Fruit fly (Drosophila melanogaster) ovary, adult (tissue): Measurements from ENCODE around the gene CG44271.

ENCODE experiments used
- CG17801 ChIP-seq: fragments of 200-800 bp; optimal IDR thresholded peaks from 2 replicates; lab custom pipeline; 2019; ENCODE audit warnings: missing biosample characterization, mild to moderate bottlenecking, missing genetic modification characterization, moderate library complexity; ENCODE audit not compliant: partially characterized antibody

Gene CG44271

DNA sequence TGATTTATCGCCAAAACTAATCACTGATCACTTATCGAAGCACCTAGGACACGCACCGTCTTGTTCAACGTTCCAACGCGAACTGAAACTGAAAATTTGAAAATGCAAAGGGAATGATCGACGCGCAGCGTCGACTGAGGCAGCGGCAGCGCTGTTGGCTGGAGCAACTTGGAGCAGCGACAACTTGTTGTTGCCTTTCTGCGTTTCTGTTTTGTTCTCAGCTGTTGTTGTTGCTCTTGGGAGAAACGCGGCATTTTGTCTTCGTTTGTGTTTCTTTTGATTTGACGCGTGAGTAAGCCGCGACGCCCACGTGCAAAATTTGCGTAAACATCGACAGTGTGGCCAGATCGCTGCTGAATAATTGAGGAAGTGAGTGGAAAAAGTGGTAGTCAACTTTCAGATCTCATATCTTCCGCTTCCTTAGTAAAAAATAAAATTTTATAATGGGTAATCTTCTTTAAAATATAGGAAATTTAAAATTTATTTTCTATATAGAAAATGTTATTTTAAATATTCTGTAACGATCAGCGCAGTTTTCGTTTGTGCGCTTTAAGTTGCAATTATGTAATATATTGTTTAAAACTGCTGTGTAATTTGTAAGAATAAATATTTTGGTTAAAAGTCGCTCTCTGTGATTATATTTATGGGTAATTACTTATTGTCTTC, 38.6 kb downstream of the CG44271 start, which contains the start of gene Tsp:
TSS of gene Tsp (minus strand) at position 90 of the 666 bp plus-strand sequence.
- TF ChIP-seq CG17801 (GFP tag; lab: Kevin White, UChicago), result no peak

- no peak for TF ChIP-seq CG17801 (GFP tag; lab: Kevin White, UChicago)
Observed at dm6 chr2L:6706368-6706919, 41.3 kb downstream of the CG44271 start.

DNA sequence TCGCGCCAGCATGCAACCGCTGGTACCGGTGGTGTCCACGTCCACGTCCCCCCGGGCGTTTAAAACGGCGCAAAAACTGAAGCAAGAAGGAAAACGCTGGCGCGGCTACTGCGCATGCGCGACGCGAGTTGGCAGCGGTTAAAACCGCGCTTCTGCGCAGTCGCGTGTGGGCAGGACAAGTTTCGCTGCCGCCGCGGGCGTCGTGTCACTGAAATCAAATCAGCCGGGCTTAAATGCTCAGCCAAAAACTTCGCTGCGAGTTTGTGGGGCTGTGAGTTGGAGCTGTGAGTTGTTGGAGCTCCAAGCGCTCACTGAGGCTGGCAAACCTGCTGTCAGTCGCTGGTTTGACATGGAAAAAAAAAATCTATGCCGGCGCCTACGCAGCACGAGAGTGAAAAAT, 42.6 kb downstream of the CG44271 start:
- no peak for TF ChIP-seq CG17801 (GFP tag; lab: Kevin White, UChicago)

DNA sequence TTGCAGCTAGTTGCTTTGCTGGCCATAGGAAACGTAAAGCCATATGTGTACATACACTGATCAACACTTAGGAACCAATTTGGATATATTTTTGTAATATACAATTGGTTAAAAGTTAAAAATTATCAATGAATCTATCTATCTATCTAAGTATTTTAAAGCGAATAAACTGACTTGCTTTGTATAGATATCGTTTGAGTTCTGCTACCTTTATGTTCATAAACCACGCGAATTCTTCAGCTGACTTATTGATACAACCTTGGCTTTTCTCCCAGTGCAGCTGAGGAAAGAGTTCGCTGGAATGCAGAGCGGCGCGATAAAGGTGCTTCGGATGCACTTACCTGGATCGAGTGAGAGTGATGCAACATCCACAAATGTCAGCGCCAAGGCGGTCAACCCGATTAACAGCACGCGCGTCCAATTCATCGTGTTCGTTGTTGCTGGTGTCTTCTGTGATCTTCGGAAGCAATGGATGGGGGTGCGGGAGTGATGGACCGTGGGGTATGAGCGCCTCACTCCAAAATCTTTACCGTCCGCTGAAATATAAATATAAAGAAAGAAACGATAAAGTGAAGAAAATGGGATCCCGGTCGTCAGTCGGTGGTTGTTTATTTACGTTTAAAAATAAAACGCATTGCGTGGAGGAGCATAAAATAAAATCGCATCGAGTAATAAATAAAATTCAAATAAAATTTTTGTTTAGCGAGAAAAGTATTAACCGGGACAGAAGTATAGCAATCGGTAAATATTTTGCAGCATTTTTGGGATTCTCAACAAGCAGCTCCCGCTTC, 46.1 kb downstream of the CG44271 start:
- no peak for TF ChIP-seq CG17801 (GFP tag; lab: Kevin White, UChicago)

DNA sequence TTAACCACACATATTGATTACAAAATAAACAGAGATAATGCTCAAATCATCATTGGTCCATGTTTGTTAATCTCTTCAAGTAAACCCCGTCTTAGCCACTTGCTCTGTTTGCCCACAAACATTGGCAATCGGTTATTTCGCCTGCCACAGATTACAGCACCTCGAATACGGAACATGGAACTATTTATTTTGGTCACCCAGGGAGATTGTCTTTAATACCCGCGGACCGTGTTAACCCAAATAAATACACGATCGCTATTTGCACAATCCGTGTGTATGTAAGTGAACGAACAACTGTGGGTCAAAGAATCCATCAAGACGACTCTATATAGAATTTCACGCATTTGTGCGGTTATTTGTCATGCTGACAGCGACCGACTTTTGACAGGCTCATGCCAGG, 47.0 kb downstream of the CG44271 start:
- TF ChIP-seq CG17801 (GFP tag; lab: Kevin White, UChicago), result no peak

DNA sequence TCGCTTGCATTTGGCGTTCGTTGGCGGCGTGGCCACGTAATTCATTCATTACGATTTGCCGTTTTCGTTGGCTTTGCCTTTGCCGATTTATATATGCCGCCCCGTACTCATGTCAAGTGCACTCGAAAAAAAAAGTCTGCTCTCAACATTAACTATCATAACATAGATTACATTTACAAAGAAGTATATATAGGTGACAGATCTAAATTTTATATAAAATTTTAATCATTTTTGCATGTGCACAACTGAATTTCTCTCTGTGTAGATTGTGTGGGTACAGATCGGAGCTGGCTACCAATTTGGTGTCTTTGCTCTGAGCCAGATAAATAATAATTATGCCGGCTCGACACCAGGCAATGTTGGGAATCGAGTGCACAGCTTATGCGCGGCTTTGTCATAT, 49.3 kb downstream of the CG44271 start:
- TF ChIP-seq CG17801 (GFP tag; lab: Kevin White, UChicago), result no peak
